Fruit fly (Drosophila melanogaster): Measurements from ENCODE around the gene CG34109.

CG34109 gene

dm6 chr2L:10057236-10057635 lies 36.7 kb upstream of the CG34109 start (continued):
- TF ChIP-seq Optix (GFP tag; IDR thresholded peaks at IDR 0.05) (peak; percentile 86), Hr51 (GFP tag; optimal IDR thresholded peaks at IDR 0.05) (peak; percentile 14 to 56), sim (GFP tag; IDR thresholded peaks at IDR 0.05) (peak; percentile 75), mld (GFP tag; IDR thresholded peaks at IDR 0.05; ENCODE audit: partially characterized antibody) (no peak), CG11560 (tag; IDR thresholded peaks at IDR 0.05) (0 out of 3 replicates have a peak, but pooled peaks have one; percentile 40), chn (GFP tag; optimal IDR thresholded peaks at IDR 0.05) (peak; percentile 80), dimm (GFP tag; IDR thresholded peaks at IDR 0.05) (peak; percentile 63; the same call in 1 of the 2 replicates), CG10147 (GFP tag; optimal IDR thresholded peaks at IDR 0.05) (no peak), Gug (GFP tag; IDR thresholded peaks at IDR 0.05) (peak; percentile 89), Atf3 (GFP tag; optimal IDR thresholded peaks at IDR 0.05) (peak; percentile 72), CG17802 (tag; optimal IDR thresholded peaks at IDR 0.05) (peak; percentile 62), CG18476 (GFP tag; optimal IDR thresholded peaks at IDR 0.05) (peak; percentile 22), CG10366 (GFP tag; IDR thresholded peaks at IDR 0.05) (peak; percentile 80), Rx (GFP tag; IDR thresholded peaks at IDR 0.05) (peak; percentile 81), CG17328 (GFP tag; IDR thresholded peaks at IDR 0.05) (peak; percentile 91), odd (GFP tag; optimal IDR thresholded peaks at IDR 0.05) (no peak), CG30403 (GFP tag; optimal IDR thresholded peaks at IDR 0.05) (peak; percentile 63), CG5180 (GFP tag; optimal IDR thresholded peaks at IDR 0.05) (peak; percentile 24), CG4617 (GFP tag; optimal IDR thresholded peaks at IDR 0.05; ENCODE audit: borderline replicate concordance) (peak; percentile 21), cas (GFP tag; IDR thresholded peaks at IDR 0.05) (no peak), Oaz (GFP tag; IDR thresholded peaks at IDR 0.05) (no peak; the same call in 1 of the 2 replicates), jing (GFP tag; optimal IDR thresholded peaks at IDR 0.05) (peak; percentile 54), CoRest (tag; optimal IDR thresholded peaks at IDR 0.05) (peak; percentile 12), Fer3 (tag; optimal IDR thresholded peaks at IDR 0.05) (peak; percentile 45), CG15601 (tag; optimal IDR thresholded peaks at IDR 0.05) (peak; percentile 22), lola (GFP tag; optimal IDR thresholded peaks at IDR 0.05) (peak in 1 of 3 experiments; percentile 78), hbn (GFP tag; IDR thresholded peaks at IDR 0.05; ENCODE audit: partially characterized antibody) (no peak), Dfd (GFP tag; optimal IDR thresholded peaks at IDR 0.05) (no peak), eyg (GFP tag; optimal IDR thresholded peaks at IDR 0.05) (peak; percentile 16), CG8359 (GFP tag; optimal IDR thresholded peaks at IDR 0.05; ENCODE audit: borderline replicate concordance) (peak; percentile 42), CG3838 (GFP tag; optimal IDR thresholded peaks at IDR 0.05) (no peak), E2f1 (GFP tag; IDR thresholded peaks at IDR 0.05) (peak; percentile 77), emc (GFP tag; optimal IDR thresholded peaks at IDR 0.05) (no peak), gsb-n (tag; optimal IDR thresholded peaks at IDR 0.05) (peak; percentile 67), gce (GFP tag; IDR thresholded peaks at IDR 0.05) (peak; percentile 77; the same call in 2 of the 3 replicates), CG17385 (GFP tag; optimal IDR thresholded peaks at IDR 0.05) (peak; percentile 47), CG10462 (GFP tag; optimal IDR thresholded peaks at IDR 0.05) (peak; percentile 44), salm (tag; optimal IDR thresholded peaks at IDR 0.05) (no peak), CG12299 (tag; optimal IDR thresholded peaks at IDR 0.05) (no peak), lov (optimal IDR thresholded peaks at IDR 0.05) (no peak), lov (GFP tag; IDR thresholded peaks at IDR 0.05) (peak; percentile 94), toy (GFP tag; IDR thresholded peaks at IDR 0.05) (0 out of 2 replicates have a peak, but pooled peaks have one; percentile 34), CG16779 (GFP tag; IDR thresholded peaks at IDR 0.05) (no peak), CG31224 (GFP tag; IDR thresholded peaks at IDR 0.05) (peak; percentile 37; the same call in 1 of the 2 replicates), ind (GFP tag; optimal IDR thresholded peaks at IDR 0.05) (peak; percentile 60), MBD-R2 (GFP tag; IDR thresholded peaks at IDR 0.05) (peak; percentile 32; the same call in 1 of the 2 replicates), CG15269 (tag; optimal IDR thresholded peaks at IDR 0.05) (peak; percentile 50), Drgx (GFP tag; IDR thresholded peaks at IDR 0.05) (peak; percentile 97), ERR (GFP tag; optimal IDR thresholded peaks at IDR 0.05) (peak; percentile 21), NFAT (GFP tag; IDR thresholded peaks at IDR 0.05) (peak; percentile 75), gsb (GFP tag; IDR thresholded peaks at IDR 0.05) (no peak)
